Fruit fly (Drosophila melanogaster) whole organism, embryonic: ENCODE data around the gene CG32281.

Experiments
- Atf-2 ChIP-seq: fragments of 200-800 bp; sonication (Bioruptor generic); optimal IDR thresholded peaks from 2 replicates; lab custom pipeline; 2016; ENCODE audit warnings: missing biosample characterization, missing genetic modification characterization
- B-H1 ChIP-seq: fragments of 200-800 bp; sonication (Bioruptor generic); IDR thresholded peaks from 3 replicates; pipeline ENCODE4 v1.3.6; 2022; ENCODE audit warnings: missing biosample characterization, missing genetic modification characterization
- CG10431 ChIP-seq: fragments of 200-800 bp; sonication (Bioruptor generic); optimal IDR thresholded peaks from 3 replicates; lab custom pipeline; 2018; ENCODE audit warnings: missing biosample characterization, mild to moderate bottlenecking, missing genetic modification characterization
- CG10565 ChIP-seq: fragments of 200-800 bp; sonication (Bioruptor generic); optimal IDR thresholded peaks from 3 replicates; lab custom pipeline; 2016; ENCODE audit warnings: missing biosample characterization, mild to moderate bottlenecking, missing genetic modification characterization
- CG11398 ChIP-seq: fragments of 200-800 bp; sonication (Bioruptor generic); optimal IDR thresholded peaks from 2 replicates; lab custom pipeline; 2016; ENCODE audit warnings: missing biosample characterization, missing genetic modification characterization
- CG12071 ChIP-seq: fragments of 200-800 bp; sonication (Bioruptor generic); optimal IDR thresholded peaks from 3 replicates; lab custom pipeline; 2018; ENCODE audit warnings: missing biosample characterization, mild to moderate bottlenecking, missing genetic modification characterization
- CG13775 ChIP-seq: fragments of 200-800 bp; sonication (Bioruptor generic); optimal IDR thresholded peaks from 3 replicates; lab custom pipeline; 2017; ENCODE audit warnings: missing biosample characterization, mild to moderate bottlenecking, missing genetic modification characterization
- CG14441 ChIP-seq: fragments of 200-800 bp; sonication (Bioruptor generic); IDR thresholded peaks from 2 replicates; pipeline ENCODE4 v1.3.6; 2022; ENCODE audit warnings: missing biosample characterization, missing genetic modification characterization
- CG14965 ChIP-seq: fragments of 200-800 bp; sonication (Bioruptor generic); optimal IDR thresholded peaks from 2 replicates; lab custom pipeline; 2016; ENCODE audit warnings: missing biosample characterization, missing genetic modification characterization, borderline replicate concordance
- CG17359 ChIP-seq: fragments of 200-800 bp; sonication (Bioruptor generic); optimal IDR thresholded peaks from 3 replicates; lab custom pipeline; 2018; ENCODE audit warnings: missing biosample characterization, mild to moderate bottlenecking, missing genetic modification characterization, moderate library complexity
- CG17912 ChIP-seq: fragments of 200-800 bp; sonication (Bioruptor generic); optimal IDR thresholded peaks from 2 replicates; lab custom pipeline; 2018; ENCODE audit warnings: missing biosample characterization, mild to moderate bottlenecking, missing genetic modification characterization
- CG18764 ChIP-seq: fragments of 200-800 bp; sonication (Bioruptor generic); optimal IDR thresholded peaks from 3 replicates; lab custom pipeline; 2016; ENCODE audit warnings: missing biosample characterization, missing genetic modification characterization
- CG2712 ChIP-seq: fragments of 200-800 bp; optimal IDR thresholded peaks from 3 replicates; lab custom pipeline; 2019; ENCODE audit warnings: missing biosample characterization, mild to moderate bottlenecking, missing genetic modification characterization, moderate library complexity
- CG30431 ChIP-seq: fragments of 200-800 bp; sonication (Bioruptor generic); optimal IDR thresholded peaks from 2 replicates; lab custom pipeline; 2017; ENCODE audit warnings: missing biosample characterization, missing genetic modification characterization
- CG4282 ChIP-seq: fragments of 200-800 bp; sonication (Bioruptor generic); optimal IDR thresholded peaks from 2 replicates; lab custom pipeline; 2016; ENCODE audit warnings: missing biosample characterization, missing genetic modification characterization
- CG4360 ChIP-seq: fragments of 200-800 bp; sonication (Bioruptor generic); IDR thresholded peaks from 2 replicates; pipeline ENCODE4 v1.3.6; 2022; ENCODE audit warnings: missing biosample characterization, missing genetic modification characterization
- CG43689 ChIP-seq: fragments of 200-800 bp; sonication (Bioruptor generic); IDR thresholded peaks from 2 replicates; pipeline ENCODE4 v1.3.6; 2022; ENCODE audit warnings: missing biosample characterization, missing genetic modification characterization
- CG4404 ChIP-seq: fragments of 200-800 bp; sonication (Bioruptor generic); IDR thresholded peaks from 2 replicates; pipeline ENCODE4 v1.3.6; 2022; ENCODE audit warnings: missing biosample characterization, missing genetic modification characterization
- CG4707 ChIP-seq: fragments of 200-800 bp; sonication (Bioruptor generic); optimal IDR thresholded peaks from 2 replicates; lab custom pipeline; 2018; ENCODE audit warnings: missing biosample characterization, mild to moderate bottlenecking, missing genetic modification characterization, moderate library complexity
- CG4854 ChIP-seq: fragments of 200-800 bp; sonication (Bioruptor generic); optimal IDR thresholded peaks from 2 replicates; lab custom pipeline; 2016; ENCODE audit warnings: missing biosample characterization, missing genetic modification characterization, inconsistent platforms
- CG6654 ChIP-seq: fragments of 200-800 bp; sonication (Bioruptor generic); optimal IDR thresholded peaks from 2 replicates; lab custom pipeline; 2017; ENCODE audit warnings: missing biosample characterization, mild to moderate bottlenecking, missing genetic modification characterization
- CG6813 ChIP-seq: fragments of 200-800 bp; sonication (Bioruptor generic); optimal IDR thresholded peaks from 2 replicates; lab custom pipeline; 2017; ENCODE audit warnings: missing biosample characterization, missing genetic modification characterization, mild to moderate bottlenecking, moderate library complexity, missing genetic modification reagents
- CG8944 ChIP-seq: fragments of 200-800 bp; sonication (Bioruptor generic); optimal IDR thresholded peaks from 3 replicates; lab custom pipeline; 2016; ENCODE audit warnings: missing biosample characterization, missing genetic modification characterization
- CG9727 ChIP-seq: fragments of 200-800 bp; sonication (Bioruptor generic); optimal IDR thresholded peaks from 3 replicates; lab custom pipeline; 2017; ENCODE audit warnings: missing biosample characterization, mild to moderate bottlenecking, missing genetic modification characterization
- Camta ChIP-seq: fragments of 200-800 bp; sonication (Bioruptor generic); optimal IDR thresholded peaks from 2 replicates; lab custom pipeline; 2016; ENCODE audit warnings: missing biosample characterization, missing genetic modification characterization
- Chrac-16 ChIP-seq: fragments of 200-800 bp; sonication (Bioruptor generic); optimal IDR thresholded peaks from 3 replicates; lab custom pipeline; 2016; ENCODE audit warnings: missing biosample characterization, missing genetic modification characterization
- Dfd ChIP-seq, 2 experiments: fragments of >200 bp; optimal IDR thresholded peaks; 2 replicates each; lab custom pipeline; 2017; ENCODE audit warnings: missing biosample characterization in 2 of 2, missing genetic modification characterization in 2 of 2
- Ets65A ChIP-seq: fragments of 200-800 bp; sonication (Bioruptor generic); peaks from one replicate; lab custom pipeline; 2016; ENCODE audit warnings: missing biosample characterization, missing genetic modification characterization
- Fer3 ChIP-seq: fragments of 200-800 bp; sonication (Bioruptor generic); optimal IDR thresholded peaks from 2 replicates; lab custom pipeline; 2018; ENCODE audit warnings: missing biosample characterization, mild to moderate bottlenecking, missing genetic modification characterization, moderate library complexity
- HmgZ ChIP-seq: fragments of 200-800 bp; sonication (Bioruptor generic); optimal IDR thresholded peaks from 2 replicates; lab custom pipeline; 2018; ENCODE audit warnings: missing biosample characterization, mild to moderate bottlenecking, missing genetic modification characterization
- Jarid2 ChIP-seq: fragments of 200-800 bp; sonication (Bioruptor generic); optimal IDR thresholded peaks from 3 replicates; lab custom pipeline; 2017; ENCODE audit warnings: mild to moderate bottlenecking, missing biosample characterization, missing genetic modification reagents, missing genetic modification characterization
- Max ChIP-seq: fragments of 200-800 bp; sonication (Bioruptor generic); optimal IDR thresholded peaks from 2 replicates; lab custom pipeline; 2016; ENCODE audit warnings: missing biosample characterization, mild to moderate bottlenecking, missing genetic modification characterization
- NC2α ChIP-seq: fragments of 200-800 bp; sonication (Bioruptor generic); optimal IDR thresholded peaks from 2 replicates; lab custom pipeline; 2016; ENCODE audit warnings: missing biosample characterization, missing genetic modification characterization
- Neu2 ChIP-seq: fragments of 200-800 bp; sonication (Bioruptor generic); optimal IDR thresholded peaks from 3 replicates; lab custom pipeline; 2016; ENCODE audit warnings: missing biosample characterization, missing genetic modification characterization, borderline replicate concordance
- Six4 ChIP-seq: fragments of 200-800 bp; sonication (Bioruptor generic); optimal IDR thresholded peaks from 2 replicates; lab custom pipeline; 2016; ENCODE audit warnings: missing biosample characterization, missing genetic modification characterization
- Ssrp ChIP-seq: fragments of 200-800 bp; sonication (Bioruptor generic); optimal IDR thresholded peaks from 2 replicates; lab custom pipeline; 2018; ENCODE audit warnings: missing biosample characterization, mild to moderate bottlenecking, missing genetic modification characterization, moderate library complexity
- bab2 ChIP-seq: fragments of 200-800 bp; sonication (Bioruptor generic); optimal IDR thresholded peaks from 2 replicates; lab custom pipeline; 2016; ENCODE audit warnings: missing biosample characterization, missing genetic modification characterization
- bbx ChIP-seq: fragments of 200-800 bp; sonication (Bioruptor generic); IDR thresholded peaks from 2 replicates; pipeline ENCODE4 v1.3.6; 2022; ENCODE audit warnings: missing biosample characterization, missing genetic modification characterization; ENCODE audit not compliant: partially characterized antibody
- croc ChIP-seq: fragments of 200-800 bp; sonication (Bioruptor generic); conservative IDR thresholded peaks from 3 replicates; pipeline ENCODE4 v1.3.6; 2022; ENCODE audit warnings: missing biosample characterization, missing genetic modification characterization
- dmrt11E ChIP-seq: fragments of 200-800 bp; sonication (Bioruptor generic); optimal IDR thresholded peaks from 3 replicates; lab custom pipeline; 2018; ENCODE audit warnings: missing biosample characterization, mild to moderate bottlenecking, missing genetic modification characterization, moderate library complexity
- dysf ChIP-seq: fragments of 200-800 bp; sonication (Bioruptor generic); IDR thresholded peaks from 3 replicates; pipeline ENCODE4 v1.3.6; 2022; ENCODE audit warnings: missing biosample characterization, missing genetic modification characterization
- eyg ChIP-seq: fragments of 200-800 bp; sonication (Bioruptor generic); optimal IDR thresholded peaks from 3 replicates; lab custom pipeline; 2016; ENCODE audit warnings: missing biosample characterization, missing genetic modification characterization
- fd64A ChIP-seq: fragments of 200-800 bp; sonication (Bioruptor generic); optimal IDR thresholded peaks from 3 replicates; lab custom pipeline; 2018; ENCODE audit warnings: missing biosample characterization, mild to moderate bottlenecking, missing genetic modification characterization
- hb ChIP-seq: fragments of 200-800 bp; sonication (Bioruptor generic); IDR thresholded peaks from 3 replicates; pipeline ENCODE4 v1.3.6; 2022; ENCODE audit warnings: missing biosample characterization, missing genetic modification characterization; ENCODE audit not compliant: partially characterized antibody
- lab ChIP-seq: fragments of 200-800 bp; sonication (Bioruptor generic); optimal IDR thresholded peaks from 3 replicates; lab custom pipeline; 2017; ENCODE audit warnings: missing biosample characterization, missing genetic modification characterization, mild to moderate bottlenecking, moderate library complexity, missing genetic modification reagents
- sima ChIP-seq: fragments of 200-800 bp; sonication (Bioruptor generic); optimal IDR thresholded peaks from 2 replicates; lab custom pipeline; 2016; ENCODE audit warnings: missing biosample characterization, missing genetic modification characterization
- sqz ChIP-seq: fragments of 200-800 bp; sonication (Bioruptor generic); optimal IDR thresholded peaks from 3 replicates; lab custom pipeline; 2018; ENCODE audit warnings: missing biosample characterization, mild to moderate bottlenecking, missing genetic modification characterization
- sr ChIP-seq: fragments of 200-800 bp; sonication (Bioruptor generic); IDR thresholded peaks from 3 replicates; pipeline ENCODE4 v1.3.6; 2022; ENCODE audit warnings: missing biosample characterization, missing genetic modification characterization
- stwl ChIP-seq: fragments of 200-800 bp; sonication (Bioruptor generic); optimal IDR thresholded peaks from 3 replicates; lab custom pipeline; 2018; ENCODE audit warnings: missing biosample characterization, mild to moderate bottlenecking, missing genetic modification characterization, moderate library complexity
- sug ChIP-seq: fragments of 200-800 bp; optimal IDR thresholded peaks from 2 replicates; lab custom pipeline; 2019; ENCODE audit warnings: missing biosample characterization, mild to moderate bottlenecking, missing genetic modification characterization, moderate library complexity
- zf30C ChIP-seq: fragments of 200-800 bp; sonication (Bioruptor generic); optimal IDR thresholded peaks from 3 replicates; lab custom pipeline; 2018; ENCODE audit warnings: missing biosample characterization, mild to moderate bottlenecking, missing genetic modification characterization

CG32281 gene

DNA sequence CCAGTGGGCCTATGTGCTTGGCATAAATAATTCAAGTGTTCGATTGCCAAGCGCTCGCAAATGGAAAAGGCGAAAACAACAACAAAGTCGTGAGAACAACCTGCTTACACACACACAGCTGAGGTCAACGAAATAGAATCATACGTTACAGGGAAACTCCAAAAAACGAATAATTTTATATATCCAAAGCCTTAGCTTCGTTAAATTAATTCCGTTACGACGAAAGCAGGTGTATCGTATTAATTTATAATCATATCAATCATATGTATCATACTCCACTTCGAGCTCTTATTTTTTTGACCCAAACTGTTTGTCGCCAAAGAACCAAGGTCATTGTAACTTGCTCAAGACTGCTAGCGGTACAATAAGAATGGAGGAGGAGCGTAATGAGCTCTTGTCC, 10.3 kb downstream of the CG32281 start (continued):
- TF ChIP-seq CG6813 (GFP tag; lab: Kevin White, UChicago) (peak; percentile 79), CG9727 (GFP tag; lab: Kevin White, UChicago) (peak; percentile 80), CG8944 (GFP tag; lab: Kevin White, UChicago) (peak; percentile 22), Fer3 (tag; lab: Kevin White, UChicago) (peak; percentile 89), CG17359 (tag; lab: Kevin White, UChicago) (no peak), CG13775 (peak; percentile 78), Jarid2 (GFP tag; lab: Kevin White, UChicago) (peak; percentile 56), CG4360 (GFP tag; lab: Robert Waterston, UW) (peak; percentile 74), CG4707 (GFP tag; lab: Kevin White, UChicago) (peak; percentile 63), croc (GFP tag; lab: Robert Waterston, UW) (peak; percentile 83), zf30C (GFP tag; lab: Kevin White, UChicago) (no peak), CG10431 (peak; percentile 11), CG10565 (GFP tag; lab: Kevin White, UChicago) (peak; percentile 70), eyg (peak; percentile 78), B-H1 (GFP tag; lab: Robert Waterston, UW) (peak; percentile 90), Ssrp (peak; percentile 75), Neu2 (no peak), stwl (tag; lab: Kevin White, UChicago) (no peak), CG12071 (no peak), sqz (GFP tag; lab: Kevin White, UChicago) (no peak), CG6654 (peak; percentile 64), sima (GFP tag; lab: Kevin White, UChicago) (no peak), CG18764 (peak; percentile 76), sug (tag; lab: Kevin White, UChicago) (no peak), CG14441 (GFP tag; lab: Robert Waterston, UW) (peak; percentile 93), NC2α (GFP tag; lab: Kevin White, UChicago) (peak; percentile 53), CG4404 (GFP tag; lab: Robert Waterston, UW) (peak; percentile 74), lab (GFP tag; lab: Kevin White, UChicago) (peak; percentile 94), hb (no peak), CG2712 (tag; lab: Kevin White, UChicago) (peak; percentile 92), Chrac-16 (GFP tag; lab: Kevin White, UChicago) (peak; percentile 81), CG30431 (GFP tag; lab: Kevin White, UChicago) (peak; percentile 76), fd64A (peak; percentile 57), Camta (GFP tag; lab: Kevin White, UChicago) (peak; percentile 82), bbx (no peak), Dfd (GFP tag; optimal IDR thresholded peaks at IDR 0.05; lab: Kevin White, UChicago) (no peak), Atf-2 (GFP tag; lab: Kevin White, UChicago) (peak; percentile 58), CG11398 (peak; percentile 24), CG14965 (peak; percentile 50), CG4854 (GFP tag; lab: Kevin White, UChicago) (peak; percentile 85), Max (GFP tag; lab: Kevin White, UChicago) (peak; percentile 85), sr (peak; percentile 46; the same call in 1 of the 3 replicates), HmgZ (peak; percentile 85), CG4282 (GFP tag; lab: Kevin White, UChicago) (no peak), dysf (GFP tag; lab: Robert Waterston, UW) (peak; percentile 93), dmrt11E (tag; lab: Kevin White, UChicago) (peak; percentile 85), CG43689 (GFP tag; lab: Robert Waterston, UW) (no peak), bab2 (GFP tag; lab: Kevin White, UChicago) (peak; percentile 88), CG17912 (GFP tag; lab: Kevin White, UChicago) (no peak), Six4 (GFP tag; lab: Kevin White, UChicago) (peak; percentile 82), Ets65A (peak; percentile 86)
